Worm (Caenorhabditis elegans) whole organism, early embryonic: ENCODE data around the gene K07H8.9.

Experiments
- B0310.2 ChIP-seq: sonication (generic microtip); optimal IDR thresholded peaks from 2 replicates; lab custom pipeline; 2016; ENCODE audit warnings: mild to moderate bottlenecking, missing genetic modification characterization, missing compliant biosample characterization
- F13C5.2 ChIP-seq: sonication (generic microtip); optimal IDR thresholded peaks from 2 replicates; lab custom pipeline; 2017; ENCODE audit warnings: mild to moderate bottlenecking, missing genetic modification characterization, inconsistent platforms, missing compliant biosample characterization
- aly-1 ChIP-seq: sonication (generic microtip); optimal IDR thresholded peaks from 2 replicates; lab custom pipeline; 2016; ENCODE audit warnings: missing genetic modification characterization, missing compliant biosample characterization
- ama-1 ChIP-seq: fragments of 150-350 bp; optimal IDR thresholded peaks from 2 replicates; lab custom pipeline; 2014
- ceh-13 ChIP-seq: fragments of 200-800 bp; sonication (Bioruptor generic); optimal IDR thresholded peaks from 2 replicates; lab custom pipeline; 2018; ENCODE audit warnings: mild to moderate bottlenecking, missing genetic modification characterization, missing compliant biosample characterization
- ceh-36 ChIP-seq: sonication (generic microtip); optimal IDR thresholded peaks from 2 replicates; lab custom pipeline; 2016; ENCODE audit warnings: missing genetic modification characterization, inconsistent platforms, missing compliant biosample characterization
- ets-7 ChIP-seq: sonication (generic microtip); optimal IDR thresholded peaks from 2 replicates; lab custom pipeline; 2016; ENCODE audit warnings: missing genotype, missing genetic modification characterization, missing compliant biosample characterization
- flt-1 ChIP-seq: fragments of 200-800 bp; sonication (Bioruptor generic); IDR thresholded peaks from 2 replicates; pipeline ENCODE4 v1.3.6; 2022; ENCODE audit warnings: missing genetic modification characterization, missing compliant biosample characterization
- hmbx-1 ChIP-seq: sonication (generic microtip); optimal IDR thresholded peaks from 2 replicates; lab custom pipeline; 2016; ENCODE audit warnings: mild to moderate bottlenecking, missing genetic modification characterization, missing compliant biosample characterization
- hmg-4 ChIP-seq: fragments of 200-800 bp; sonication (Bioruptor generic); optimal IDR thresholded peaks from 2 replicates; lab custom pipeline; 2018; ENCODE audit warnings: mild to moderate bottlenecking, missing genetic modification characterization, missing compliant biosample characterization
- hnd-1 ChIP-seq: sonication (generic microtip); optimal IDR thresholded peaks from 2 replicates; lab custom pipeline; 2016; ENCODE audit warnings: missing genetic modification characterization, missing compliant biosample characterization
- pes-1 ChIP-seq: fragments of 200-800 bp; sonication (Bioruptor generic); IDR thresholded peaks from 2 replicates; pipeline ENCODE4 v1.3.6; 2022; ENCODE audit warnings: missing genetic modification reagents, missing genetic modification characterization, missing compliant biosample characterization
- scrt-1 ChIP-seq: fragments of 200-800 bp; sonication (Bioruptor generic); IDR thresholded peaks from 2 replicates; pipeline ENCODE4 v1.3.6; 2022; ENCODE audit warnings: missing genetic modification characterization, missing compliant biosample characterization
- sea-1 ChIP-seq: fragments of 200-800 bp; sonication (Bioruptor generic); conservative IDR thresholded peaks from 2 replicates; pipeline ENCODE4 v1.3.6; 2022; ENCODE audit warnings: missing genetic modification characterization, missing compliant biosample characterization
- tbx-11 ChIP-seq: fragments of 200-800 bp; sonication (Bioruptor generic); IDR thresholded peaks from 2 replicates; pipeline ENCODE4 v1.3.6; 2022; ENCODE audit warnings: missing genetic modification characterization, missing compliant biosample characterization
- tbx-37 ChIP-seq: fragments of 200-800 bp; sonication (Bioruptor generic); conservative IDR thresholded peaks from 2 replicates; pipeline ENCODE4 v1.3.6; 2022; ENCODE audit warnings: missing genetic modification reagents, missing genetic modification characterization, missing compliant biosample characterization
- tra-4 ChIP-seq: sonication (generic microtip); optimal IDR thresholded peaks from 2 replicates; lab custom pipeline; 2017; ENCODE audit warnings: missing genetic modification characterization, missing compliant biosample characterization

The K07H8.9 gene

DNA sequence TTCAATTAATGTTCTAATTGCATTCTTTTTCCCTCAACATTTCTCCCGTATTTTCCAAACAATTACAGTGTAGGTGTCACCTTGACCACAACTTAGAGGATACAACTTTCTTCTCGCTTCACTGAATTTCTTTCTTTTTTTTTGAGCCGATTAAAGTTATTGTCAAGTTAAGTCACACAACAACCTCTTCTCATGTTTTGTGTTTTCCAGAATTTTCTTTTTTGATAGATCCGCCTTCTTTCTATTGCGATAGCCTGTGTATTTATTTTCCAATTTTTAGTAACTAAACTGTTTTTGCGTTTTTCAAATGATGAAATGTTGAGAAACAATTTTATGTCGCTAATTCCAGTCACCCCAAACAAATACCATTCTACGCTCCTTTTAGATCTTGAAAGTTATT, 39.4 kb upstream of the K07H8.9 start, which contains the start of gene F35H10.3:
Gene F35H10.3, plus strand, starts transcription at position 301 of the 400 bp plus-strand sequence.
- TF ChIP-seq F13C5.2, result no peak
- no peak for TF ChIP-seq ceh-13 (GFP tag; lab: Kevin White, UChicago)
- TF ChIP-seq tbx-37 (GFP tag; lab: Robert Waterston, UW), result no peak
- no peak for TF ChIP-seq sea-1 (GFP tag; lab: Robert Waterston, UW)
- TF ChIP-seq hnd-1 (tag; lab: Kevin White, UChicago), result no peak
- TF ChIP-seq flt-1 (GFP tag; lab: Robert Waterston, UW), result no peak
- TF ChIP-seq ama-1, result no peak
- no peak for TF ChIP-seq scrt-1 (GFP tag; lab: Robert Waterston, UW)

DNA sequence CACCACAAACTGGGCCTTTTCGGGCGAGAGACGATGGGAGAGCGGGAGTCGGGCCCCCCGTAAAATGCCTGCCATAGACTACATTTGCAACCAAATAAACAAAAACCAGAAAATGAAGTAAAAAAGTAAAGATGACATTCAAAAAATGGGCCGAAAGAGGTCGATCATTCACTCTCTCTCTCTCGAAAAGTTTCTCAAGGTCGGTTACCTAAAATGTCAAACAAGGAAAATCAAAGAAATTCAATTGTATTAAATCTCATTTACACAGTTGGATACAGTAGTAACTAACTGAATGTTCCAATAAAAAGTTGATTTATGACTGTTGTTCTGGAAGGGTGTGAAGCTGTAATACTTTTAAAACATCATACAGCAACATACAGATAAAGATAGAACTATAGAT, 32.5 kb upstream of the K07H8.9 start:
- TF ChIP-seq hmbx-1, result no peak
- TF ChIP-seq ets-7 (tag; lab: Kevin White, UChicago), result no peak
- no peak for TF ChIP-seq tbx-37 (GFP tag; lab: Robert Waterston, UW)
- no peak for TF ChIP-seq scrt-1 (GFP tag; lab: Robert Waterston, UW)
- no peak for TF ChIP-seq pes-1
- no peak for TF ChIP-seq hnd-1 (tag; lab: Kevin White, UChicago)
- no peak for TF ChIP-seq ceh-36

DNA sequence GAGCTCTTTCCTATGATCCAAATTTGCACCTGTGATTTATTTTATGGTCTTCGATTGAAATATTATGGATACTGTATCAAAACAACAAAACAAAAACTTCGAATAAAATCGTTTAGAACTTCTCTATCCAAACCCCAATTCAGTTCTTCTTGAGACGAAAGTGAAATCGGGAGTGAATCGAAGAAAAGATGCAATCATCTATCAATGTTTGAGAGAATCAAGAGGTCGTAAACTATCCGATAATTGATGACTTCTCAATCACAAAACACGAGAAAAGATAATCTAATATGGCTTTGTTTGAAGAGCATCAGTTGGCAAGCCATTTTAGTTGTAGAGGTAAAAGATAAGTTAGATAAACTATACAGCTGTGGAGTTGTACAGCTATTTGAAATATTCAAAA, 31.5 kb upstream of the K07H8.9 start:
- TF ChIP-seq tra-4 (tag; lab: Kevin White, UChicago) (no peak), scrt-1 (GFP tag; lab: Robert Waterston, UW) (no peak), ets-7 (tag; lab: Kevin White, UChicago) (no peak), hmbx-1 (no peak), tbx-37 (GFP tag; lab: Robert Waterston, UW) (no peak), sea-1 (GFP tag; lab: Robert Waterston, UW) (no peak), pes-1 (no peak)

DNA sequence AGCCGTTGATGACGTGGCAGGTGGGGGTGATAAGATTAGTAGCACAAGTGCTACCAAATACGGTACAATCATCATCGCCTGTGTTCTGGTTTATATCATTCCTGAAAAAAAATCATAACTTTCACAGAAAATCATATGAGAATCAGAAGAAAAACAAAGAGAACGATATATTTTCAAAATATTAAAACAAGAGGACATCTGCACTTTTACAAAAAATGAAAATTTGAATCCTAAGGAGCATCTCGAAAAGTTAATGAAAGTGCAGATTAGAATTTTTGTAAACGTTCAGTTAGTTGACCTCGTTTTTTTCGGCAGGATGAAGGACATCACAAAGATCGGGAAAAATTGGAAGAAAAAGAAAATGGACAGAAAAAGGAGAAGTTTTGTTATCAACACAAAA, 26.6 kb upstream of the K07H8.9 start, which contains the start of gene F35H10.10:
Gene F35H10.10, minus strand, starts transcription at position 101 of the 400 bp plus-strand sequence.
- TF ChIP-seq tra-4 (tag; lab: Kevin White, UChicago), result no peak
- TF ChIP-seq ets-7 (tag; lab: Kevin White, UChicago), result no peak
- TF ChIP-seq ceh-36, result no peak
- TF ChIP-seq F13C5.2, result no peak
- no peak for TF ChIP-seq scrt-1 (GFP tag; lab: Robert Waterston, UW)
- TF ChIP-seq B0310.2 (tag; lab: Kevin White, UChicago), result no peak
- TF ChIP-seq ama-1, result no peak
- no peak for TF ChIP-seq sea-1 (GFP tag; lab: Robert Waterston, UW)
- TF ChIP-seq flt-1 (GFP tag; lab: Robert Waterston, UW), result no peak

DNA sequence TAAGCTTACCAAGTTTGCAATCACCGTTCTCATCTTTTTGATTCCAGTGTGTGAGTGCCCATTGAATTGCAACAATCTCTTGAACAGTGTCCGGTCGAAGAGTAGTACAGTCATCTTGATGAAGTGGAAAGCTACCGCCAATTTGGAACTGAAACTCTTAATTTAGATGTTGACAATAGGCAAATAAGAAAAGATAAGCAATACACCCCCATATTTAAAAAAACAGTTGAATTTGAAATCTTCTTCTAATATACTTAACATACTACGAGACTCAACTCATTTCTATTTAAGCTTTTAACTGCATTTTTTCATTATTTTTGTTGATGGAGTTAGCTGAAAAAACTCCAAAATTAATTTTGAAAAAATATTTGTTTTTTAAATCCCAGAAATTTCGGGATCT, 25.8 kb upstream of the K07H8.9 start:
- TF ChIP-seq hnd-1 (tag; lab: Kevin White, UChicago), result no peak
- no peak for TF ChIP-seq tbx-11 (GFP tag; lab: Robert Waterston, UW)
- no peak for TF ChIP-seq ama-1
- TF ChIP-seq tra-4 (tag; lab: Kevin White, UChicago), result no peak
- TF ChIP-seq ceh-13 (GFP tag; lab: Kevin White, UChicago), result no peak
- TF ChIP-seq aly-1 (tag; lab: Kevin White, UChicago), result no peak
- no peak for TF ChIP-seq hmg-4 (GFP tag; lab: Kevin White, UChicago)
- TF ChIP-seq pes-1, result no peak

DNA sequence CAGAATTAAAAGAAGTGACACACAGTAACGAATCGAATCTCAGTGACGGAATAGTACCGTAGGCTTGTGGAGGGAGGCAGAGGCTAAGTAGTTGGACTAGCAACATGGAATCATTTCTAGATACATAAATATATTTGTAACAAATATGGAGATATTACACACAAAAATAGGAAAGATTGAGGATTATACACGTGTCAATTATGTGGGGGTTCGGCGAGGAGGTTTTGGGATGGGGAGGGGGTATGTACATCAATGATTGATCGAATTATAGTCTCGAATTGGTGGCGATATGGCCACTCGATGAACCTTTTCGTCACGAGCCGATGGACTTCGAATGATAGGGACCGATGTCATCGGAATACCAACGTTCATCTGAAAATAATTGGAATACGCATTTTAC, 21.1 kb upstream of the K07H8.9 start:
- TF ChIP-seq sea-1 (GFP tag; lab: Robert Waterston, UW) (no peak), ceh-13 (GFP tag; lab: Kevin White, UChicago) (no peak), B0310.2 (tag; lab: Kevin White, UChicago) (no peak), ama-1 (no peak), hmbx-1 (no peak)

DNA sequence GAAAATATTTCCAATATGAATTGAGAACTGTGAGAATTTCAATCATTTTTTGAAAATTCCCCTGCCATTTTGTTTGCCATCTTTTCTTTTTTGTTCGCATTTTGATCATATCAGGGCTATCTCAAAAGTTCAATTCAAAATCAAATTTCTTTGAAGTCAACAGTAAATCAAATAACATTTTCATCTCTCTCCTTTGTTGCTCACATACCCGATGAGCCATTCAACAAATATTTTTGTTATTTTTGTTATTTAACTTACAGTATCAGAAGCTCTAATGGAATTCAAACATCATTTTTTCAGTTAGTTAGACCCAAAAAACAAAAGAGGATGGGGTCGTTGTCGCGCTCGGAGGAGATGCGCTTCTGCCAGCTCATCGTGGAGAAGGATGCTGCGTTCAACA, 17.4 kb upstream of the K07H8.9 start, which contains the start of gene vha-5:
Gene vha-5, plus strand, starts transcription at position 301 of the 400 bp plus-strand sequence.
- TF ChIP-seq tbx-11 (GFP tag; lab: Robert Waterston, UW) (no peak), sea-1 (GFP tag; lab: Robert Waterston, UW) (no peak), flt-1 (GFP tag; lab: Robert Waterston, UW) (no peak), tbx-37 (GFP tag; lab: Robert Waterston, UW) (no peak), hnd-1 (tag; lab: Kevin White, UChicago) (no peak), B0310.2 (tag; lab: Kevin White, UChicago) (no peak), ets-7 (tag; lab: Kevin White, UChicago) (no peak), hmg-4 (GFP tag; lab: Kevin White, UChicago) (no peak), ceh-36 (no peak), ama-1 (no peak), F13C5.2 (no peak), aly-1 (tag; lab: Kevin White, UChicago) (no peak), ceh-13 (GFP tag; lab: Kevin White, UChicago) (no peak), scrt-1 (GFP tag; lab: Robert Waterston, UW) (no peak), tra-4 (tag; lab: Kevin White, UChicago) (no peak), pes-1 (no peak)

DNA sequence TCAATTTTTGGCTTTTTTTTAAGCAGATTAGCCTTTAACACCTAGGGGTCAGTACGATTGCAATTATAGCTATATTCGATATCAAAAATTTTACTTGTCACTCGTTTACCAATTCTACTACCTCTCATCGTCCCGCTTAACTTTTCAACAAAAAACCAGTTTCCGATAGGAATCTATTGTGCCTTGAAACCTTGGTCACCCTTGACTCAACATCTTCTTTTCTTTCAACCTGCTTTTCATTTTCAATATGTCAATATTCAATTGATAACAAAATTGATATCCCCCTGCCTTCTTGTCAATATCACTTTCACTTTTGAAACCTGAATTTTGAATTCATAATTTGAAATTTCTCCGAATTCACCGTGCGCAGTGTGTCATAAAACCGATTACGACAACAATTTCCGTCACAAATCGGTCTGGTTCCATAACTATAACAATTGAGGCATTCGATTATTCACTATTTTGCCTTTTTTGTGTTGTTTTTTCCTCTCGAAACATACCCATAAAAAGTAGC, 16.4 kb upstream of the K07H8.9 start:
- no peak for TF ChIP-seq B0310.2 (tag; lab: Kevin White, UChicago)
- no peak for TF ChIP-seq flt-1 (GFP tag; lab: Robert Waterston, UW)
- TF ChIP-seq tbx-37 (GFP tag; lab: Robert Waterston, UW), result no peak
- TF ChIP-seq hmg-4 (GFP tag; lab: Kevin White, UChicago), result no peak
- no peak for TF ChIP-seq scrt-1 (GFP tag; lab: Robert Waterston, UW)
- no peak for TF ChIP-seq ama-1
- TF ChIP-seq hmbx-1, result no peak
- no peak for TF ChIP-seq ets-7 (tag; lab: Kevin White, UChicago)
- no peak for TF ChIP-seq sea-1 (GFP tag; lab: Robert Waterston, UW)
- no peak for TF ChIP-seq pes-1
- TF ChIP-seq tra-4 (tag; lab: Kevin White, UChicago), result no peak
- no peak for TF ChIP-seq hnd-1 (tag; lab: Kevin White, UChicago)
- no peak for TF ChIP-seq ceh-13 (GFP tag; lab: Kevin White, UChicago)
